Fruit fly (Drosophila melanogaster): ENCODE results near the gene CG14710.

CG14710 gene

DNA sequence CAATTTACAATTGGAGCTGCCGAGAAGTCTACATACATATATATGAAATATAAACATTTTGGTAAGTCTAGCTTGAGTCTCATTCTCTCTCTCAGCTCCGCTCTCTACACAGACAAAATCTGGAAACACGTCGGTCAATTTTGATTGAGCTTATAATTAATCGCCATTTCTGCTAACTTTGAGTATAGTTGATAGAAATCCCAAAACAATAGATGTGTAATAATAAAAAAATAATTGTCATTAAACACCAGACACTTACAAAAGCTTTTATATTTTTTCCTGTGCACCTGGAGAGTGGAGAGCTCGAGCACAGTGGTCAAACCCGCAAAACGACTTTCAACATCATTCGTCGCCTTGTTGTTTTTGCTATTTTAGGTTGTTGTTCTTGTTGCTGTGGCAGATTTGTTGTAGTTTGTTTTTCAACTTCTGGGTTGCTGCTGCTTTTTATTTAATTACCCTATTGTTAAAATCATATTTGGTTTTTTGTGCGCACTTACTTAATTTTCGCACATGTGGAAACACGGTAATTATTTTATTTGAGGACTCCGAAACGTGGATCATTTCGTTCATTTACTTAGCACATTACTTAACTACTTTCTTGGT lies 36.8 kb downstream of the CG14710 start (continued):
- TF ChIP-seq Neu2 (GFP tag; optimal IDR thresholded peaks at IDR 0.05; ENCODE audit: borderline replicate concordance) (peak; percentile 77), C15 (GFP tag; IDR thresholded peaks at IDR 0.05) (peak; percentile 88), Hr78 (GFP tag; optimal IDR thresholded peaks at IDR 0.05) (peak in 1 of 2 experiments; percentile 77), CG30020 (tag; optimal IDR thresholded peaks at IDR 0.05) (peak; percentile 65), Fer2 (tag; optimal IDR thresholded peaks at IDR 0.05) (peak; percentile 83), CG10274 (GFP tag; optimal IDR thresholded peaks at IDR 0.05) (peak; percentile 81), Mrtf (GFP tag; IDR thresholded peaks at IDR 0.05) (peak; percentile 96), ttk (GFP tag; IDR thresholded peaks at IDR 0.05) (peak; percentile 95), Pdp1 (GFP tag; optimal IDR thresholded peaks at IDR 0.05) (peak; percentile 95 to 97), bab2 (GFP tag; optimal IDR thresholded peaks at IDR 0.05) (peak; percentile 96), Max (GFP tag; optimal IDR thresholded peaks at IDR 0.05) (peak; percentile 92), CG9437 (GFP tag; optimal IDR thresholded peaks at IDR 0.05) (peak; percentile 87), gfzf (GFP tag; optimal IDR thresholded peaks at IDR 0.05) (no peak), gcm2 (GFP tag; optimal IDR thresholded peaks at IDR 0.05) (peak; percentile 93), CG10959 (GFP tag; IDR thresholded peaks at IDR 0.05) (peak; percentile 90), CG10462 (GFP tag; optimal IDR thresholded peaks at IDR 0.05) (peak; percentile 89), CG17802 (tag; optimal IDR thresholded peaks at IDR 0.05) (peak; percentile 86), CG2875 (GFP tag; optimal IDR thresholded peaks at IDR 0.05) (peak; percentile 90), sima (GFP tag; optimal IDR thresholded peaks at IDR 0.05) (peak; percentile 74), CG8290 (GFP tag; optimal IDR thresholded peaks at IDR 0.05) (peak; percentile 80), CG8290 (tag; optimal IDR thresholded peaks at IDR 0.05) (peak in 1 of 2 experiments; percentile 96), pita (GFP tag; optimal IDR thresholded peaks at IDR 0.05) (no peak), CG18619 (GFP tag; optimal IDR thresholded peaks at IDR 0.05) (peak; percentile 94), pan (optimal IDR thresholded peaks at IDR 0.05) (no peak), pan (GFP tag; optimal IDR thresholded peaks at IDR 0.05 in 1 of 2, IDR thresholded peaks at IDR 0.05 in 1 of 2) (peak in 1 of 2 experiments; percentile 98), CG12769 (tag; optimal IDR thresholded peaks at IDR 0.05) (peak; percentile 96), kni (GFP tag; optimal IDR thresholded peaks at IDR 0.05) (no peak), Dfd (GFP tag; optimal IDR thresholded peaks at IDR 0.05) (no peak), toy (GFP tag; IDR thresholded peaks at IDR 0.05) (peak; percentile 93), CG31224 (GFP tag; IDR thresholded peaks at IDR 0.05) (peak; percentile 94), CG1233 (GFP tag; optimal IDR thresholded peaks at IDR 0.05) (peak; percentile 95), org-1 (GFP tag; optimal IDR thresholded peaks at IDR 0.05) (peak; percentile 92), CG43689 (GFP tag; IDR thresholded peaks at IDR 0.05) (peak; percentile 88), CG17186 (GFP tag; optimal IDR thresholded peaks at IDR 0.05) (peak; percentile 72), Doc3 (GFP tag; IDR thresholded peaks at IDR 0.05; ENCODE audit: partially characterized antibody) (0 out of 3 replicates have a peak, but pooled peaks have one; percentile 13), sna (GFP tag; IDR thresholded peaks at IDR 0.05; ENCODE audit: partially characterized antibody) (no peak), trh (GFP tag; optimal IDR thresholded peaks at IDR 0.05) (peak; percentile 91), Stat92E (GFP tag; optimal IDR thresholded peaks at IDR 0.05) (peak in 1 of 3 experiments; percentile 71), CHES-1-like (GFP tag; optimal IDR thresholded peaks at IDR 0.05) (peak; percentile 92), CG5180 (GFP tag; optimal IDR thresholded peaks at IDR 0.05) (peak; percentile 82), Mad (GFP tag; optimal IDR thresholded peaks at IDR 0.05) (peak; percentile 95), fru (optimal IDR thresholded peaks at IDR 0.05) (no peak), CG12299 (tag; optimal IDR thresholded peaks at IDR 0.05) (peak; percentile 95), en (GFP tag; optimal IDR thresholded peaks at IDR 0.05) (peak; percentile 88), Myb (GFP tag; optimal IDR thresholded peaks at IDR 0.05) (peak; percentile 83), kah (GFP tag; optimal IDR thresholded peaks at IDR 0.05) (peak; percentile 86), E2f1 (GFP tag; IDR thresholded peaks at IDR 0.05) (peak; percentile 97), Dad (GFP tag; optimal IDR thresholded peaks at IDR 0.05) (peak; percentile 94), NC2α (GFP tag; optimal IDR thresholded peaks at IDR 0.05) (peak; percentile 88), Ptx1 (GFP tag; IDR thresholded peaks at IDR 0.05) (peak; percentile 97)
